Fruit fly (Drosophila melanogaster): ENCODE results near the gene CG32225.

DNA sequence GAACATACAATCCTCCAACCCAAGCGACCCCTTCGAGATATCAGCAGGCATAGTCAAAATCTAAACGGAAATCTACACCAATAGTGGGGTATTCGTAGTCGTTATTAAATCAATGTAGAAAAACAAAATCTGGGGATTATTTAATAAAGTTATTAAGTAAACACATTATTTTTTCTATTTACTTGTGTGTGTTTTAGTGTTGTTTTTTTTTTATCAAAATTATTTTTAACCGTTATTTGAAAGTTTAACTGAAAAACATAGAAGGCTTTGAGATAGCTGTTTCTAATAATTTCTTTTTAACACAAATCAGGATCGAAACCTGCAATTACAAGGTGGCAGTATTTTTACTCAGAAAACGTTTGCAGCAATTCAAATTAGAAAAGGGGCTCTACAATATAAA lies 3.3 kb upstream of the CG32225 start, which contains the start of gene polo:
- TF ChIP-seq Sin3A (optimal IDR thresholded peaks at IDR 0.05) (no peak), Myc (optimal IDR thresholded peaks at IDR 0.05) (no peak), h (optimal IDR thresholded peaks at IDR 0.05) (no peak), insv (optimal IDR thresholded peaks at IDR 0.05) (no peak), ttk (optimal IDR thresholded peaks at IDR 0.05) (no peak), psq (optimal IDR thresholded peaks at IDR 0.05) (no peak)
